Worm (Caenorhabditis elegans): Measurements from ENCODE around the gene H20J04.9.

DNA sequence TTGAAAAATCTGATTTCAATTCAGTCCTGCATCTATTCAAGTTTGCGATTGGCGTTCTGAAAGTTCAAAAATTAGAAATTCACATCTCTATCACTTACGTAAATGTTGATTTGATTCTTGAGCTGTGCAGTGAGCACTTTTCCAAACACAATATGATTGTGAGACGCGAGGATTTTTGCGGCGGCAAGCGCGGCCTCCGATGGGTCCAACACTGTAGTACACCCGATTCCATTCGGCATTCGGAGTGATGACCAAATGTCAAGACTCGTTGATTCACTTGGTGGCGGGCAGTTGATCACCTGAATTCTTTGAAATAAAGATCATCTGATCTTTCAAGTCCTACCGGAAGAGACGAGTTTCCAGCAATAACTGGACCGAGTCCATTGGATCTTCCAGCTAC, 18.7 kb downstream of the H20J04.9 start:
- TF ChIP-seq hmg-4 (GFP tag; optimal IDR thresholded peaks at IDR 0.05) (no peak), ama-1 (optimal IDR thresholded peaks at IDR 0.05) (no peak), hmbx-1 (tag; optimal IDR thresholded peaks at IDR 0.05) (no peak), flt-1 (GFP tag; IDR thresholded peaks at IDR 0.05) (no peak), F13C5.2 (tag; optimal IDR thresholded peaks at IDR 0.05) (no peak), scrt-1 (GFP tag; IDR thresholded peaks at IDR 0.05) (no peak), hnd-1 (tag; optimal IDR thresholded peaks at IDR 0.05) (no peak), ceh-36 (tag; optimal IDR thresholded peaks at IDR 0.05) (no peak), ets-7 (tag; optimal IDR thresholded peaks at IDR 0.05) (no peak)

Data from whole organism, early embryonic.